Worm (Caenorhabditis elegans): Measurements from ENCODE around the gene tomm-70.

DNA sequence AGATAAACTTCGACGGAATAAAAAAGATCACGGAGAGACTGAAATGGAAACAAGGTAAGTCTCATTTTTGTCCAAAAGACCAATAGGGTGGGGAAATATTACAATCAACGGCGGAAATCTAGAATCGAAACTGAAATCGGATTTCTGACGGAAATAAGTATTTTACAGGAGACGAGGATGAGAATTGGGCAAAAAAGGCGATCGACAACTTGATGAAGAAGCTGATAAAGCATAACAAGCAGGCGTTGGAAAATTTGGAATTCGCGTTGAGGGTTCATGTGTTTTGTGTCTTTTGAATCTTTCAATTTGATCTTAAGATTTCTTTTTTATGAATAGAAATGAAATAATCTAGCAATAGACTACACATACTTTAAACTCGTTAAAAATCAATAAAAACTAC is 3.9 kb downstream of the tomm-70 start, which contains the start of gene ugtp-1:
- TF ChIP-seq ama-1 (optimal IDR thresholded peaks at IDR 0.05): no peak
- no peak for TF ChIP-seq hmbx-1 (tag; optimal IDR thresholded peaks at IDR 0.05)
- no peak for TF ChIP-seq tbx-11 (GFP tag; IDR thresholded peaks at IDR 0.05)
- TF ChIP-seq ceh-36 (tag; optimal IDR thresholded peaks at IDR 0.05): no peak
- no peak for TF ChIP-seq ets-7 (tag; optimal IDR thresholded peaks at IDR 0.05)
- TF ChIP-seq pes-1 (GFP tag; IDR thresholded peaks at IDR 0.05): no peak
- TF ChIP-seq sea-1 (GFP tag; conservative IDR thresholded peaks at IDR 0.05): no peak
